Worm (Caenorhabditis elegans) whole organism, L4 larva: Measurements from ENCODE around the gene cab-1.

Experiments used
- F37D6.2 ChIP-seq: sonication (generic microtip); optimal IDR thresholded peaks from 2 replicates; lab custom pipeline; 2016; ENCODE audit warnings: mild to moderate bottlenecking, missing genetic modification characterization, missing compliant biosample characterization
- egl-27 ChIP-seq: sonication (generic microtip); optimal IDR thresholded peaks from 3 replicates; lab custom pipeline; 2017; ENCODE audit warnings: missing biosample characterization, missing genetic modification reagents, missing genetic modification characterization
- fos-1 ChIP-seq: fragments of 150-350 bp; optimal IDR thresholded peaks from 2 replicates; lab custom pipeline; 2014; ENCODE audit warnings: missing biosample characterization, missing genetic modification characterization
- tra-1 ChIP-seq: fragments of 200-800 bp; sonication (Bioruptor generic); IDR thresholded peaks from 2 replicates; pipeline ENCODE4 v1.3.6; 2022; ENCODE audit warnings: missing genetic modification reagents, missing genetic modification characterization, missing compliant biosample characterization
- unc-130 ChIP-seq: sonication (generic microtip); optimal IDR thresholded peaks from 2 replicates; lab custom pipeline; 2016; ENCODE audit warnings: missing genetic modification reagents, missing genetic modification characterization, missing compliant biosample characterization
- ztf-11 ChIP-seq: fragments of 150-350 bp; optimal IDR thresholded peaks from 2 replicates; lab custom pipeline; 2014; ENCODE audit warnings: missing biosample characterization, missing genetic modification characterization

- TF ChIP-seq ztf-11 (tag; lab: Kevin White, UChicago), result no peak
- no peak for TF ChIP-seq tra-1 (GFP tag; lab: Robert Waterston, UW)
- no peak for TF ChIP-seq F37D6.2 (tag; lab: Kevin White, UChicago)
- TF ChIP-seq egl-27, result no peak
- TF ChIP-seq unc-130 (GFP tag; lab: Kevin White, UChicago), result no peak
- TF ChIP-seq fos-1 (tag; lab: Kevin White, UChicago), result no peak
Observed at ce11 chrX:12158641-12159040, 54.1 kb downstream of the cab-1 start.
